Worm (Caenorhabditis elegans) whole organism, early embryonic: ENCODE measurements around the gene srz-75.

Source experiments
- B0310.2 ChIP-seq: sonication (generic microtip); optimal IDR thresholded peaks from 2 replicates; lab custom pipeline; 2016; ENCODE audit warnings: mild to moderate bottlenecking, missing genetic modification characterization, missing compliant biosample characterization
- F13C5.2 ChIP-seq: sonication (generic microtip); optimal IDR thresholded peaks from 2 replicates; lab custom pipeline; 2017; ENCODE audit warnings: mild to moderate bottlenecking, missing genetic modification characterization, inconsistent platforms, missing compliant biosample characterization
- ama-1 ChIP-seq: fragments of 150-350 bp; optimal IDR thresholded peaks from 2 replicates; lab custom pipeline; 2014
- ceh-13 ChIP-seq: fragments of 200-800 bp; sonication (Bioruptor generic); optimal IDR thresholded peaks from 2 replicates; lab custom pipeline; 2018; ENCODE audit warnings: mild to moderate bottlenecking, missing genetic modification characterization, missing compliant biosample characterization
- hmg-4 ChIP-seq: fragments of 200-800 bp; sonication (Bioruptor generic); optimal IDR thresholded peaks from 2 replicates; lab custom pipeline; 2018; ENCODE audit warnings: mild to moderate bottlenecking, missing genetic modification characterization, missing compliant biosample characterization
- pes-1 ChIP-seq: fragments of 200-800 bp; sonication (Bioruptor generic); IDR thresholded peaks from 2 replicates; pipeline ENCODE4 v1.3.6; 2022; ENCODE audit warnings: missing genetic modification reagents, missing genetic modification characterization, missing compliant biosample characterization
- tbx-37 ChIP-seq: fragments of 200-800 bp; sonication (Bioruptor generic); conservative IDR thresholded peaks from 2 replicates; pipeline ENCODE4 v1.3.6; 2022; ENCODE audit warnings: missing genetic modification reagents, missing genetic modification characterization, missing compliant biosample characterization

DNA sequence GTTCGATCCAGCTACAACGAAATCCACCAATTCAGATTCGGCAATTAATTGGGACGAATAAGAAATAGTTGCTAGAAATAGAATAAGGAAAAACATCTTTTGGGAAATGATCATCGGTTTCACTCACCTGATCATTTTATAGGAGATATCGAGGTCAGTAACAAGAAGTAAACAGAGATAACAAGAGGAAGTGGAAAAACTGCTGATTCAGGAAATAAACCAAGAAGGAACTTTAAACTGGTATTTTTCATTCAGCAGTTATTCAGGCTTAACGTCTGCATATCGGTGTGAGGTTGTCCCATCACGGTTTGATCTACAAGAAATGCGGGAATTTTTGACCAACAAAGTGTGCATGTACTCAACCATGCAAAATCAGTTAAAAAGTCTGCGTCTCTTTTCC is 37.9 kb upstream of the srz-75 start, which contains the start of gene K03D3.2:
- TF ChIP-seq ama-1 (lab: Kevin White, UChicago) (no peak), pes-1 (no peak), hmg-4 (no peak), tbx-37 (GFP tag; lab: Robert Waterston, UW) (no peak), F13C5.2 (tag; lab: Kevin White, UChicago) (no peak), B0310.2 (tag; lab: Kevin White, UChicago) (no peak), ceh-13 (GFP tag; lab: Kevin White, UChicago) (no peak)
